Worm (Caenorhabditis elegans): ENCODE measurements around the gene sru-15.

DNA sequence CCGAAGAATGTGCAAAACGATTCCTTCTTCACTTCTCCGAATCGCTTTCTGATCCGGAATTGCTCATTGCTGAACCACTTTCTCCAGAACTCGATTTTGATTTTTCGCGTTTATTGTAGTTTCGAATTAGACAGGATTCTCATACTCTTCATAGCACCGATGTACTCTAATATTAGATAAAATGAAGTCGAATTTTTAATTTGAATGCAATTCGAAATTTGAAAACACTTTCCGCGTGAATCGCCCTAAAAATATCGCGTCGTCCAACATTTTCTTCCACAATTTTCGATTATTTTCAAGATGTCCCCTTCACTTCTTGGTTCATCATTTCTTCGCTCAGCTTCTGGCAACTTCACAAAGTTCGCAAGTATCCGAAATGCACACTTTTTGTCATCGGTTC, 14.0 kb upstream of the sru-15 start, which contains the start of gene C30H6.8:
- no peak for TF ChIP-seq madf-6 (GFP tag; IDR thresholded peaks at IDR 0.05)
- no peak for TF ChIP-seq unc-130 (GFP tag; optimal IDR thresholded peaks at IDR 0.05)
- no peak for TF ChIP-seq F33H1.4 (GFP tag; IDR thresholded peaks at IDR 0.05)
- no peak for TF ChIP-seq snpc-4 (GFP tag; optimal IDR thresholded peaks at IDR 0.05)
- TF ChIP-seq snpc-4 (tag; optimal IDR thresholded peaks at IDR 0.05), result no peak
- TF ChIP-seq zfh-2 (GFP tag; conservative IDR thresholded peaks at IDR 0.05), result no peak
- no peak for TF ChIP-seq Y95B8A.8 (GFP tag; IDR thresholded peaks at IDR 0.05)
- no peak for TF ChIP-seq tbx-9 (tag; optimal IDR thresholded peaks at IDR 0.05; ENCODE audit: borderline replicate concordance)
- TF ChIP-seq chd-7 (tag; optimal IDR thresholded peaks at IDR 0.05), result no peak
- no peak for TF ChIP-seq egl-18 (GFP tag; IDR thresholded peaks at IDR 0.05)
- no peak for TF ChIP-seq nhr-90 (tag; optimal IDR thresholded peaks at IDR 0.05)

All from whole organism, young adult.